Worm (Caenorhabditis elegans) whole organism, L2 larva: ENCODE results near the gene C09B9.2.

Experiments
- ceh-82 ChIP-seq: fragments of 150-350 bp; optimal IDR thresholded peaks from 2 replicates; lab custom pipeline; 2014; ENCODE audit warnings: missing biosample characterization, missing genetic modification characterization
- dmd-4 ChIP-seq: sonication (generic microtip); optimal IDR thresholded peaks from 2 replicates; lab custom pipeline; 2017; ENCODE audit warnings: missing biosample characterization, missing genetic modification characterization
- egl-27 ChIP-seq: sonication (generic microtip); optimal IDR thresholded peaks from 3 replicates; lab custom pipeline; 2017; ENCODE audit warnings: missing biosample characterization, missing genetic modification reagents, missing genetic modification characterization
- lsy-2 ChIP-seq, 2 experiments: fragments of 150-350 bp in 1 of 2; sonication (generic microtip) in 1 of 2; optimal IDR thresholded peaks; 2 replicates each; lab custom pipeline; 2014 to 2017; ENCODE audit warnings: missing biosample characterization in 2 of 2, missing genetic modification characterization in 2 of 2
- nhr-77 ChIP-seq: fragments of 150-350 bp; optimal IDR thresholded peaks from 2 replicates; lab custom pipeline; 2014; ENCODE audit warnings: missing biosample characterization, missing genetic modification characterization
- snpc-4 ChIP-seq: fragments of 150-350 bp; optimal IDR thresholded peaks from 2 replicates; lab custom pipeline; 2014; ENCODE audit warnings: missing biosample characterization, missing genetic modification characterization
- unc-62 ChIP-seq: fragments of 150-350 bp; optimal IDR thresholded peaks from 2 replicates; lab custom pipeline; 2014; ENCODE audit warnings: missing biosample characterization, missing genetic modification reagents, missing genetic modification characterization

DNA sequence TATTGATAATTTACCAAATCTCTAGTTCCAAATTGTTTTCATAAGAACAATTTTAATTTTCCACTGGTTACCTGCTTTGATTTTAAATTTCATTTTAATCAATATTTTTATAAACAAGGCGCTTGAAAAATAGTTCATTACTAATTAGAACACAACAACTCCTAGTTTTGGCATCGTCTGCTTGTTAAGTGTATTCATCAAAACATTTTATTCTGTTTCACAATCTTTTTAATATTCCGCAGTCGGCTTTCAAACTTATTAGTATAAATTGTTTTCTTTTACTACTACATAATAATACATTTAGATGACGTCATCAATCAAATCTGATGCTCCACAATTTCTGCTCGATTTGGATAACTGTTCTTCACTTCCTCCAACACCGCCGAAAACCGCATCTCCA, 26.6 kb upstream of the C09B9.2 start, which contains the start of gene pes-1:
- TF ChIP-seq unc-62 (GFP tag; lab: Kevin White, UChicago) (no peak), lsy-2 (tag; optimal IDR thresholded peaks at IDR 0.05; lab: Kevin White, UChicago) (no peak), snpc-4 (tag; lab: Kevin White, UChicago) (no peak), dmd-4 (tag; lab: Kevin White, UChicago) (no peak), ceh-82 (tag; lab: Kevin White, UChicago) (no peak), egl-27 (no peak), nhr-77 (tag; lab: Kevin White, UChicago) (no peak)
